Worm (Caenorhabditis elegans): ENCODE data around the gene srx-115.

Gene srx-115

DNA sequence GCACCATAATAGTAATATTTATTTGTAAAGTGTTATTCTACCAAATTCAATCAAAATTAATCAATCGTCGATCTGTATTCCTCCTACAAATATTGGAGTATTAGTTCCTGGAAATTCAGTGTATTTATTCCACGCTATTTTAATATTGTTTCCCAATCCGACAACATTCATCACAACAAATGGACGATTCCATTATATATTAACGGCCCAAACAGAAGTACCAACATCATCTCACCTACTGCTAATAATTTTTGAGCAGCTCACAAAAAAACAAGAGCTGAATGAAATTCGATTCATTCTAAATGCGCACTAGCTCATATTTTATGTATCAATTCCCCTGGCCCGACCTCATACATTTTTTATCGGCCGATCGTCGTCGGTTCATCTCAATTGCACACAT lies 4.7 kb upstream of the srx-115 start:
- TF ChIP-seq unc-39 (tag; optimal IDR thresholded peaks at IDR 0.05) (no peak), unc-55 (GFP tag; optimal IDR thresholded peaks at IDR 0.05) (peak; percentile 44)

DNA sequence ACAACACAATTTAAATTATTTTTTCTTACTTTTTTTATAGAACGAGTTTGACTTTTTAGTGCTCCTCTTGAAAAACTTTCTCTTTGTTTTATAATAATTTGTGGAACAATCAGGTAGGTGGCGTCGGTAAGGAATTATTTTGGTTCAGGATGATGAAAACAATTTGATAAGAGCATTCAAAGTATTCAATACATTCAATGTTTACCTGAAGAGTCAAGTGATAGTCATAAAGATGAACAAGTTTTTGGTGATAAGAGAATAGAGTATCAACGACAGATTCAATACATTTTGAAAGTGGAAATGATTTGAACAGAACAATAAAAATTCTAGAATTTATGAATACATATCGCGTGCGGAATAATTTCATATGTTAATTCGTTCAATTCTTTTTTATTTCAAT lies 4.2 kb upstream of the srx-115 start:
- TF ChIP-seq sma-9 (GFP tag; optimal IDR thresholded peaks at IDR 0.05) (peak; percentile 34), sma-9 (tag; optimal IDR thresholded peaks at IDR 0.05) (no peak), mbf-1 (tag; optimal IDR thresholded peaks at IDR 0.05) (no peak), crh-2 (tag; optimal IDR thresholded peaks at IDR 0.05) (peak; percentile 32), nhr-25 (tag; optimal IDR thresholded peaks at IDR 0.05) (no peak), fos-1 (tag; optimal IDR thresholded peaks at IDR 0.05) (peak; percentile 63)

DNA sequence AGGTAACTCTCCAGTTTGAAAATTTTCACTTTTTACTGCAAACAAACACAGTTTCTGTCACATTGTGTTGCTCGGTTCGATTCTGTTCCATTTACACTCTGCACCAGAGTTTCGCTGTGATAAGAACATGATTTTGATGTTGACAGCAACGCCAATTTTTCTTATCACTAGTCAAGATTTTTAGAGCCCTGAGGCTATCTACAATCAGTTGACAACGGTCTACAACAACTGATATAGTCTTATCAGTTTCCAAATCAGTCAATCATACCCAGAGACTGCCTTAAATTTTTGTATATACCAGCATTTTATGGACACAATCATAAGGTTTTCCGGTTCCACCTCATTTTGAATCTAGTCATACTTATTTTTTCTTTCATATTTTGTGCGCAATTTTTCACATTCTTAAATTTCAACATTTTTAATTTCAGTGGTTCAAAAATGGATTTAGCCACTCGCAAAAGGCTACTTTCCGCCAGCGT lies 3.2 kb upstream of the srx-115 start, which contains the start of gene B0507.3:
Gene B0507.3 (plus strand): TSS at position 429 of the 479 bp plus-strand sequence.
- TF ChIP-seq C34F6.9 (tag; optimal IDR thresholded peaks at IDR 0.05) (no peak), lsy-2 (tag; optimal IDR thresholded peaks at IDR 0.05) (no peak), gmeb-1 (tag; optimal IDR thresholded peaks at IDR 0.05) (peak; percentile 20), Y55F3AM.14 (GFP tag; optimal IDR thresholded peaks at IDR 0.05) (no peak), elt-1 (tag; optimal IDR thresholded peaks at IDR 0.05) (no peak), mab-5 (tag; optimal IDR thresholded peaks at IDR 0.05) (no peak), ceh-16 (tag; optimal IDR thresholded peaks at IDR 0.05) (no peak), nhr-237 (tag; optimal IDR thresholded peaks at IDR 0.05) (no peak), skn-1 (tag; optimal IDR thresholded peaks at IDR 0.05) (peak; percentile 50), nhr-77 (tag; optimal IDR thresholded peaks at IDR 0.05) (no peak), nhr-21 (tag; optimal IDR thresholded peaks at IDR 0.05) (no peak), F13H6.1 (tag; optimal IDR thresholded peaks at IDR 0.05) (peak; percentile 65), fos-1 (tag; optimal IDR thresholded peaks at IDR 0.05) (peak; percentile 98), crh-2 (tag; optimal IDR thresholded peaks at IDR 0.05) (peak; percentile 66), snpc-4 (tag; optimal IDR thresholded peaks at IDR 0.05) (no peak), lin-11 (tag; optimal IDR thresholded peaks at IDR 0.05) (no peak), R02D3.7 (tag; optimal IDR thresholded peaks at IDR 0.05) (no peak), nhr-6 (tag; optimal IDR thresholded peaks at IDR 0.05) (no peak), ceh-82 (tag; optimal IDR thresholded peaks at IDR 0.05) (no peak), mbf-1 (tag; optimal IDR thresholded peaks at IDR 0.05) (no peak), sma-3 (GFP tag; optimal IDR thresholded peaks at IDR 0.05) (peak; percentile 43), sma-9 (GFP tag; optimal IDR thresholded peaks at IDR 0.05) (peak; percentile 91), sma-9 (tag; optimal IDR thresholded peaks at IDR 0.05) (no peak), ztf-11 (tag; optimal IDR thresholded peaks at IDR 0.05) (no peak), sem-4 (tag; optimal IDR thresholded peaks at IDR 0.05) (no peak), lin-13 (GFP tag; optimal IDR thresholded peaks at IDR 0.05) (no peak), ztf-1 (GFP tag; conservative IDR thresholded peaks at IDR 0.05) (no peak), dmd-4 (tag; optimal IDR thresholded peaks at IDR 0.05) (no peak), nhr-11 (tag; optimal IDR thresholded peaks at IDR 0.05) (no peak), nhr-12 (tag; optimal IDR thresholded peaks at IDR 0.05) (no peak), unc-55 (GFP tag; optimal IDR thresholded peaks at IDR 0.05) (no peak), unc-39 (tag; optimal IDR thresholded peaks at IDR 0.05) (no peak), nhr-25 (tag; optimal IDR thresholded peaks at IDR 0.05) (no peak), egl-27 (tag; optimal IDR thresholded peaks at IDR 0.05) (peak; percentile 48), aly-2 (tag; optimal IDR thresholded peaks at IDR 0.05) (no peak), nhr-129 (tag; optimal IDR thresholded peaks at IDR 0.05) (no peak)

- TF ChIP-seq nhr-6 (tag; optimal IDR thresholded peaks at IDR 0.05): no peak
- peak; percentile 93 for TF ChIP-seq fos-1 (tag; optimal IDR thresholded peaks at IDR 0.05)
- peak; percentile 88 for TF ChIP-seq sma-9 (GFP tag; optimal IDR thresholded peaks at IDR 0.05)
- no peak for TF ChIP-seq sma-9 (tag; optimal IDR thresholded peaks at IDR 0.05)
- no peak for TF ChIP-seq nhr-21 (tag; optimal IDR thresholded peaks at IDR 0.05)
- TF ChIP-seq lin-39 (tag; optimal IDR thresholded peaks at IDR 0.05): no peak
- peak; percentile 91 for TF ChIP-seq crh-2 (tag; optimal IDR thresholded peaks at IDR 0.05)
- TF ChIP-seq peb-1 (tag; optimal IDR thresholded peaks at IDR 0.05): no peak
- TF ChIP-seq mab-5 (tag; optimal IDR thresholded peaks at IDR 0.05): no peak
- TF ChIP-seq snpc-4 (tag; optimal IDR thresholded peaks at IDR 0.05): no peak
- TF ChIP-seq ZK546.5 (tag; optimal IDR thresholded peaks at IDR 0.05): no peak
- peak; percentile 22 for TF ChIP-seq F13H6.1 (tag; optimal IDR thresholded peaks at IDR 0.05)
- no peak for TF ChIP-seq lin-13 (GFP tag; optimal IDR thresholded peaks at IDR 0.05)
- TF ChIP-seq egl-27 (tag; optimal IDR thresholded peaks at IDR 0.05): no peak
- TF ChIP-seq sem-4 (tag; optimal IDR thresholded peaks at IDR 0.05): no peak
- no peak for TF ChIP-seq Y55F3AM.14 (GFP tag; optimal IDR thresholded peaks at IDR 0.05)
- peak; percentile 40 for TF ChIP-seq gmeb-1 (tag; optimal IDR thresholded peaks at IDR 0.05)
- TF ChIP-seq nhr-25 (tag; optimal IDR thresholded peaks at IDR 0.05): no peak
- TF ChIP-seq alr-1 (tag; optimal IDR thresholded peaks at IDR 0.05): no peak
- no peak for TF ChIP-seq nhr-10 (tag; optimal IDR thresholded peaks at IDR 0.05)
- no peak for TF ChIP-seq R02D3.7 (tag; optimal IDR thresholded peaks at IDR 0.05)
- no peak for TF ChIP-seq lin-11 (tag; optimal IDR thresholded peaks at IDR 0.05)
- no peak for TF ChIP-seq ceh-82 (tag; optimal IDR thresholded peaks at IDR 0.05)
- TF ChIP-seq nhr-12 (tag; optimal IDR thresholded peaks at IDR 0.05): no peak
Observed at ce11 chrV:8769154-8769553, 2.5 kb upstream of the srx-115 start.

Measured in whole organism, L2 larva.